Worm (Caenorhabditis elegans): ENCODE measurements around the gene srx-113.

DNA sequence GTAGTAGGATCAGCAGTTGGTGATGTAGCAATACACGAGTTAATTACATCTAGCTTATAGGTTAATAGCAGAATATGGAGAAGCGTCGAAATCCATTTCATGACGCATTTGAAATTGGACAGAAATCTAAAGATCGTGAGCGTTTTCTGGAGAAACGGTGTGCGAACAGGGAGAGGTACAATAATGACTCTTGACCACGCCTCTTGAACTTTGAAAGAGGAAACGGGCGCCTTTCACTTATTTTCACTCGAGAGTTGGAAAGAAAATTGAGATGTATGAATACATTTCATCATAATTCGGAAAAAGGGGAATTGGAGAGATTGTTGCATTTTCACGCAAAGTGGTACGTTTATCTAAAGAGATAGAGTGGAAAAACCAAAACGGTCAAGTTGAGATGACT is 2.2 kb downstream of the srx-113 start, which contains the start of gene F56H9.6:
- TF ChIP-seq ztf-29 (GFP tag; IDR thresholded peaks at IDR 0.05) (no peak), med-1 (GFP tag; optimal IDR thresholded peaks at IDR 0.05; ENCODE audit: insufficient read depth) (no peak), flt-1 (GFP tag; IDR thresholded peaks at IDR 0.05) (no peak), cog-1 (tag; optimal IDR thresholded peaks at IDR 0.05) (no peak), ref-1 (GFP tag; conservative IDR thresholded peaks at IDR 0.05) (no peak), T22C8.4 (GFP tag; IDR thresholded peaks at IDR 0.05) (no peak), ztf-23 (GFP tag; IDR thresholded peaks at IDR 0.05) (no peak)

All from whole organism, midembryonic.